Fruit fly (Drosophila melanogaster): ENCODE results near the gene RPA3.

- TF ChIP-seq psq (optimal IDR thresholded peaks at IDR 0.05), result no peak
- TF ChIP-seq usp (GFP tag; optimal IDR thresholded peaks at IDR 0.05), result no peak
- no peak for TF ChIP-seq CG8478 (optimal IDR thresholded peaks at IDR 0.05)
- TF ChIP-seq EcR (GFP tag; optimal IDR thresholded peaks at IDR 0.05), result no peak
- TF ChIP-seq Dll (optimal IDR thresholded peaks at IDR 0.05), result no peak
- TF ChIP-seq pan (optimal IDR thresholded peaks at IDR 0.05), result no peak
These were observed 43.4 kb upstream of the RPA3 start for dm6 chrX:11659080-11659479.
